Worm (Caenorhabditis elegans): ENCODE data around the gene pph-4.1.
A peak's percentile ranks its signal among the peaks of the same experiment; 100 is the strongest.
"Not testable (repeated sequence)": the region's sequence is repeated elsewhere in the genome, so short reads cannot be mapped to it uniquely, and the experiment has no call there.

Gene pph-4.1

ce11 chrIII:12398468-12398867 lies 47.3 kb upstream of the pph-4.1 start:
- TF ChIP-seq mep-1 (tag; optimal IDR thresholded peaks at IDR 0.05) (no peak), ham-2 (GFP tag; optimal IDR thresholded peaks at IDR 0.05) (no peak), ztf-11 (tag; optimal IDR thresholded peaks at IDR 0.05) (no peak), hlh-1 (tag; optimal IDR thresholded peaks at IDR 0.05) (no peak), lin-32 (GFP tag; optimal IDR thresholded peaks at IDR 0.05) (no peak), unc-120 (tag; optimal IDR thresholded peaks at IDR 0.05; ENCODE audit: poor library complexity, severe bottlenecking) (no peak)

- TF ChIP-seq pha-4 (tag; optimal IDR thresholded peaks at IDR 0.05), result no peak
- no peak for TF ChIP-seq lin-32 (GFP tag; optimal IDR thresholded peaks at IDR 0.05)
- no peak for TF ChIP-seq cnd-1 (tag; optimal IDR thresholded peaks at IDR 0.05)
- TF ChIP-seq snpc-4 (tag; optimal IDR thresholded peaks at IDR 0.05), result no peak
- no peak for TF ChIP-seq ztf-11 (tag; optimal IDR thresholded peaks at IDR 0.05)
- TF ChIP-seq mls-2 (tag; optimal IDR thresholded peaks at IDR 0.05), result no peak
- no peak for TF ChIP-seq ces-1 (GFP tag; optimal IDR thresholded peaks at IDR 0.05)
- TF ChIP-seq hlh-1 (tag; optimal IDR thresholded peaks at IDR 0.05), result no peak
- no peak for TF ChIP-seq zip-8 (tag; optimal IDR thresholded peaks at IDR 0.05)
- no peak for TF ChIP-seq flh-1 (GFP tag; optimal IDR thresholded peaks at IDR 0.05)
- TF ChIP-seq ceh-83 (GFP tag; optimal IDR thresholded peaks at IDR 0.05), result no peak
- no peak for TF ChIP-seq sptf-1 (tag; optimal IDR thresholded peaks at IDR 0.05)
- TF ChIP-seq sem-2 (GFP tag; optimal IDR thresholded peaks at IDR 0.05), result no peak
- no peak for TF ChIP-seq elt-1 (tag; optimal IDR thresholded peaks at IDR 0.05; ENCODE audit: borderline replicate concordance, insufficient read depth)
- TF ChIP-seq mep-1 (tag; optimal IDR thresholded peaks at IDR 0.05), result no peak
- TF ChIP-seq ham-2 (GFP tag; optimal IDR thresholded peaks at IDR 0.05), result no peak
- TF ChIP-seq unc-62 (GFP tag; optimal IDR thresholded peaks at IDR 0.05), result no peak
- TF ChIP-seq drap-1 (GFP tag; optimal IDR thresholded peaks at IDR 0.05), result no peak
- no peak for TF ChIP-seq unc-120 (tag; optimal IDR thresholded peaks at IDR 0.05; ENCODE audit: poor library complexity, severe bottlenecking)
These were observed 43.9 kb upstream of the pph-4.1 start, which contains the start of gene Y49E10.10 for ce11 chrIII:12395085-12395484. Gene Y49E10.10 (plus strand): TSS chrIII:12395465.

ce11 chrIII:12388106-12388505 lies 37.0 kb upstream of the pph-4.1 start:
- no peak for TF ChIP-seq sptf-1 (tag; optimal IDR thresholded peaks at IDR 0.05)

DNA sequence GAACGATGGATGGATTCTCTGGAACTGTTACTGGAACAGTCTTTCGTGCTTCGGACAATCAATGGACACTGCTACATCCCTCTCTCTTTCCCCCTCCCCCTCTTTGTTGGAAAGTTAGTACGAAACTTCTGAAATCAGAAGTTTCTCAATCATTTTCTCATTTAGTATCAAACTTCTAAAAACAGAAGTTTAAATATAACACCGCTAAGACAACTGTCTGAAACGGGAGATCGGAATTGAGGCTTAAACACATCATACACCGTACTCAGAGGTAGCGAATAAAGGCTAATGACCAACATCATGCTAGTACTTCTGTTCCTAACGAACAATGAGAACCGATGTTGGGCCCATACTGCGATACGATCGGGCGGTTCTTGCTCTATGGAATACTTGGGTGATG lies 35.5 kb upstream of the pph-4.1 start, which contains the start of gene Y49E10.30:
TSS of gene Y49E10.30 (plus strand) at position 301 of the 400 bp plus-strand sequence.
- not testable (repeated sequence) for TF ChIP-seq lin-13, blmp-1, sptf-1 (tag; optimal IDR thresholded peaks at IDR 0.05)

DNA sequence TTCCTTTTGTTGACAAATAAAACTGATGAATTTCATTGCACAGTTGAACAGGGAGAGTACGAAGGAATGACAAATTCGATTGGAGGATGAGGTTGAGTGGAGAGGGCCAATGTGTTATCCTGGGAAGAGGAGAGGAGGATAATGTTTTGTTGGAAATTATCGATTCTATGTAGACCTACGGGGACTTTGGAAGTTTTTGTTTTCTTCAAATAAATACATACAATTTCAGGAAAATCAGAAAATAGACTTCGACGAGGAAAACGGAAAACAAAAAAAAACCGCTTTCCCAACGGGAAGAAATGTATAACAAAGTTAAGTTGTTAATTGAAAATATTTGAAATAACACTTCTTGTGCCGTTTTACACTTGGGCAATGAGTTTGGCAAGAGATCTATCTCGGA lies 32.6 kb upstream of the pph-4.1 start, which contains the start of gene Y49E10.4:
TSS of gene Y49E10.4 (minus strand) at position 101 of the 400 bp plus-strand sequence.
- TF ChIP-seq ceh-83 (GFP tag; optimal IDR thresholded peaks at IDR 0.05); ceh-43 (GFP tag; optimal IDR thresholded peaks at IDR 0.05); mls-2 (tag; optimal IDR thresholded peaks at IDR 0.05): not testable (repeated sequence)

DNA sequence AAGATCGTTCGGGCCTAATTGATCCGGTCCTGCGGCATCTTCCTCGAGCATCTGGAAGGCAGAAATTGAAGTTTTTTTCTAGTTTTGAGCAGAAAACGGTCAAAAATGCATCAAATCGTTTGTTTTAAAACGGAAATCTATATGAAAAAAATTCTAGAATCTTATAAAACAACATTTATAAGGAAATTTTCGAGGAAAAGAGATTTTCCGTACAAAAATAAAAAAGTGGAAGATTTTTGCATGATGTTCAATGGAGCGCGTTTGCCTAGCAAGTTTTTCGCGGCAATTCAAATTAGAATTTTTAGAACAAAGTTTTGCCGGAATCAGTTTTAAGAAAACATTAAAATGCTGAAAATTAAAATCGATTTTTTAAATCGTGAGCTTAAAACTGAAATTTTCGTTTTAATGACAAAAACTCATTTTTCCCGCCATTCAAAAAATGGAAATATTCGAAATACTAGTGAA lies 26.1 kb upstream of the pph-4.1 start, which contains the start of gene pph-4.2:
TSS of gene pph-4.2 (minus strand) at position 51 of the 465 bp plus-strand sequence.
- peak; percentile 38 for TF ChIP-seq nhr-237 (tag; optimal IDR thresholded peaks at IDR 0.05)
- no peak for TF ChIP-seq blmp-1 (tag; optimal IDR thresholded peaks at IDR 0.05)
- no peak for TF ChIP-seq nhr-76 (tag; optimal IDR thresholded peaks at IDR 0.05)
- peak; percentile 29 for TF ChIP-seq lsy-2 (tag; optimal IDR thresholded peaks at IDR 0.05)

ce11 chrIII:12375614-12376013 lies 24.5 kb upstream of the pph-4.1 start:
- TF ChIP-seq flh-1 (GFP tag; optimal IDR thresholded peaks at IDR 0.05), result no peak
- TF ChIP-seq elt-1 (tag; optimal IDR thresholded peaks at IDR 0.05; ENCODE audit: borderline replicate concordance, insufficient read depth), result no peak
- no peak for TF ChIP-seq blmp-1 (tag; optimal IDR thresholded peaks at IDR 0.05)
- no peak for TF ChIP-seq lsy-2 (tag; optimal IDR thresholded peaks at IDR 0.05)
- no peak for TF ChIP-seq ces-1 (GFP tag; optimal IDR thresholded peaks at IDR 0.05)
- TF ChIP-seq mab-5 (tag; optimal IDR thresholded peaks at IDR 0.05), result no peak
- no peak for TF ChIP-seq unc-120 (tag; optimal IDR thresholded peaks at IDR 0.05; ENCODE audit: poor library complexity, severe bottlenecking)
- TF ChIP-seq hlh-1 (tag; optimal IDR thresholded peaks at IDR 0.05), result no peak
- no peak for TF ChIP-seq mep-1 (tag; optimal IDR thresholded peaks at IDR 0.05)
- TF ChIP-seq unc-39 (tag; optimal IDR thresholded peaks at IDR 0.05), result no peak
- TF ChIP-seq snpc-4 (tag; optimal IDR thresholded peaks at IDR 0.05), result no peak
- TF ChIP-seq ztf-11 (tag; optimal IDR thresholded peaks at IDR 0.05), result no peak
- TF ChIP-seq pha-4 (tag; optimal IDR thresholded peaks at IDR 0.05), result no peak
- TF ChIP-seq nhr-2 (tag; optimal IDR thresholded peaks at IDR 0.05), result no peak
- TF ChIP-seq nhr-12 (tag; optimal IDR thresholded peaks at IDR 0.05), result no peak
